Worm (Caenorhabditis elegans): ENCODE data around the gene sel-15.

DNA sequence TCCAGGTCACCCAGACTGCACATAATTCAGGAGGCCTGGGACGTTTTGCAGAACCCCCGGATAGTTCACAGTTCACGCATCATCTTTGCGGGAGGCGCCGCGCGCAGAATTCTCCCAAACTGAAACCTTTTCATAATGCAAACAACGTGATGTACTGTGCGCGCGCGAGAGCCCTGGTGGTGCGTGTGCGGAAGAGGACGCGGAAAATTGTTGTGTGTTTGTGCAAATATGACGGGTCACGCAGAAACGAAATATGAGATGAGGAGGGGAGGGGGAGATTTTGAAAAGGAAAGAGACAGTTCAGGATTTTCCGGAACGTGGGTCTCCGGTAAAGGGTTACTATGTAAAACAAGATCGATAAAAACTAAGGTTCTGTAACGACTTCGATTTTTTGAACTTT lies 13.8 kb upstream of the sel-15 start:
- no peak for TF ChIP-seq R02D3.7 (tag; optimal IDR thresholded peaks at IDR 0.05)
- TF ChIP-seq nhr-10 (tag; optimal IDR thresholded peaks at IDR 0.05) = no peak
- no peak for TF ChIP-seq ceh-82 (tag; optimal IDR thresholded peaks at IDR 0.05)
- TF ChIP-seq ama-1 (optimal IDR thresholded peaks at IDR 0.05) = no peak
- TF ChIP-seq skn-1 (tag; optimal IDR thresholded peaks at IDR 0.05) = no peak
- no peak for TF ChIP-seq blmp-1 (tag; optimal IDR thresholded peaks at IDR 0.05; ENCODE audit: insufficient read depth)
- no peak for TF ChIP-seq nhr-237 (tag; optimal IDR thresholded peaks at IDR 0.05)
- TF ChIP-seq snpc-4 (tag; optimal IDR thresholded peaks at IDR 0.05) = no peak
- no peak for TF ChIP-seq ztf-11 (tag; optimal IDR thresholded peaks at IDR 0.05)
